2 worm cellular contexts compared by ENCODE assay signal in genomic region chrX:17338944-17339343, ce11.
TF ChIP-seq lines count a peak whose summit lies in the region.

No protein-coding gene starts in this region.

TF ChIP-seq in whole organism, L1 larva, 84 proteins besides CTCF, POLR2A, EP300 and RAD21:
- TF ChIP-seq fkh-10 (GFP tag; optimal IDR thresholded peaks at IDR 0.05; lab: Kevin White, UChicago) (peak; percentile 27), fkh-8 (tag; optimal IDR thresholded peaks at IDR 0.05; lab: Kevin White, UChicago) (peak; percentile 56), nhr-84 (tag; optimal IDR thresholded peaks at IDR 0.05; lab: Kevin White, UChicago) (no peak), fos-1 (tag; optimal IDR thresholded peaks at IDR 0.05; lab: Kevin White, UChicago) (no peak), nhr-19 (GFP tag; conservative IDR thresholded peaks at IDR 0.05; lab: Robert Waterston, UW) (no peak), elt-3 (tag; optimal IDR thresholded peaks at IDR 0.05; lab: Kevin White, UChicago) (no peak), aha-1 (tag; optimal IDR thresholded peaks at IDR 0.05; lab: Kevin White, UChicago) (no peak), ces-1 (GFP tag; optimal IDR thresholded peaks at IDR 0.05; lab: Kevin White, UChicago) (no peak), efl-1 (optimal IDR thresholded peaks at IDR 0.05; lab: Kevin White, UChicago) (no peak), efl-1 (GFP tag; optimal IDR thresholded peaks at IDR 0.05 in 1 of 2; lab: Kevin White, UChicago) (no peak), mab-9 (GFP tag; IDR thresholded peaks at IDR 0.05; lab: Robert Waterston, UW) (no peak), ceh-82 (tag; optimal IDR thresholded peaks at IDR 0.05; lab: Kevin White, UChicago) (no peak)

TF ChIP-seq in whole organism, L2 larva, 48 proteins besides CTCF, POLR2A, EP300 and RAD21:
- TF ChIP-seq ceh-16 (tag; optimal IDR thresholded peaks at IDR 0.05; lab: Kevin White, UChicago) (no peak), alr-1 (tag; optimal IDR thresholded peaks at IDR 0.05; lab: Kevin White, UChicago) (no peak), nhr-129 (tag; optimal IDR thresholded peaks at IDR 0.05; lab: Kevin White, UChicago) (peak; percentile 56), nhr-25 (tag; optimal IDR thresholded peaks at IDR 0.05; lab: Kevin White, UChicago) (no peak), nhr-6 (tag; optimal IDR thresholded peaks at IDR 0.05; lab: Kevin White, UChicago) (no peak), nhr-12 (tag; optimal IDR thresholded peaks at IDR 0.05; lab: Kevin White, UChicago) (no peak)
